Worm (Caenorhabditis elegans) whole organism, L4 larva: ENCODE measurements around the gene dkc-1.

Experiments
- F26F4.8 ChIP-seq: fragments of 200-800 bp; sonication (Bioruptor generic); conservative IDR thresholded peaks from 2 replicates; pipeline ENCODE4 v1.3.6; 2022; ENCODE audit warnings: missing genetic modification characterization, missing compliant biosample characterization
- F37D6.2 ChIP-seq: sonication (generic microtip); optimal IDR thresholded peaks from 2 replicates; lab custom pipeline; 2016; ENCODE audit warnings: mild to moderate bottlenecking, missing genetic modification characterization, missing compliant biosample characterization
- F44E2.7 ChIP-seq: fragments of 200-800 bp; sonication (Bioruptor generic); IDR thresholded peaks from 2 replicates; pipeline ENCODE4 v2.1.2; 2022; ENCODE audit warnings: missing genetic modification characterization, missing compliant biosample characterization
- F49E8.2 ChIP-seq: sonication (generic microtip); optimal IDR thresholded peaks from 2 replicates; lab custom pipeline; 2016; ENCODE audit warnings: missing compliant biosample characterization, mild to moderate bottlenecking, missing genetic modification characterization, borderline replicate concordance
- R02D3.7 ChIP-seq: fragments of 150-350 bp; sonication (generic microtip); optimal IDR thresholded peaks from 3 replicates; lab custom pipeline; 2014; ENCODE audit warnings: missing biosample characterization, missing genetic modification characterization
- Y48G9A.11 ChIP-seq: fragments of 200-800 bp; sonication (Bioruptor generic); IDR thresholded peaks from 2 replicates; pipeline ENCODE4 v1.3.6; 2022; ENCODE audit warnings: missing genetic modification reagents, missing genetic modification characterization, missing compliant biosample characterization
- Y75B8A.6 ChIP-seq: fragments of 200-800 bp; sonication (Bioruptor generic); IDR thresholded peaks from 2 replicates; pipeline ENCODE4 v1.3.6; 2022; ENCODE audit warnings: missing genetic modification reagents, missing genetic modification characterization, missing compliant biosample characterization
- ama-1 ChIP-seq: fragments of 150-350 bp; optimal IDR thresholded peaks from 2 replicates; lab custom pipeline; 2014; ENCODE audit warnings: inconsistent platforms, mixed read lengths
- arid-1 ChIP-seq: fragments of 200-800 bp; sonication (Bioruptor generic); conservative IDR thresholded peaks from 2 replicates; pipeline ENCODE4 v1.3.6; 2022; ENCODE audit warnings: missing genetic modification reagents, missing genetic modification characterization, missing compliant biosample characterization
- ceh-44 ChIP-seq: fragments of 200-800 bp; sonication (Bioruptor generic); IDR thresholded peaks from 2 replicates; pipeline ENCODE4 v1.3.6; 2022; ENCODE audit warnings: missing genetic modification reagents, missing genetic modification characterization, missing compliant biosample characterization
- ceh-82 ChIP-seq: sonication (generic microtip); optimal IDR thresholded peaks from 2 replicates; lab custom pipeline; 2017; ENCODE audit warnings: missing biosample characterization, missing genetic modification characterization
- ces-1 ChIP-seq: fragments of 150-350 bp; sonication (generic microtip); optimal IDR thresholded peaks from 4 replicates; lab custom pipeline; 2014; ENCODE audit warnings: missing biosample characterization, missing genetic modification reagents, missing genetic modification characterization
- ctbp-1 ChIP-seq: fragments of 200-800 bp; sonication (Bioruptor generic); IDR thresholded peaks from 2 replicates; pipeline ENCODE4 v1.3.6; 2022; ENCODE audit warnings: missing genetic modification reagents, missing genetic modification characterization, missing compliant biosample characterization
- daf-12 ChIP-seq: fragments of 150-350 bp; optimal IDR thresholded peaks from 2 replicates; lab custom pipeline; 2014; ENCODE audit warnings: missing biosample characterization, missing genetic modification reagents, missing genetic modification characterization
- duxl-1 ChIP-seq: sonication (generic microtip); optimal IDR thresholded peaks from 2 replicates; lab custom pipeline; 2016; ENCODE audit warnings: mild to moderate bottlenecking, missing genetic modification characterization, moderate library complexity, missing compliant biosample characterization; ENCODE audit not compliant: poor library complexity
- gei-8 ChIP-seq: fragments of 200-800 bp; sonication (Bioruptor generic); optimal IDR thresholded peaks from 2 replicates; lab custom pipeline; 2018; ENCODE audit warnings: mild to moderate bottlenecking, missing genetic modification characterization, missing compliant biosample characterization
- hif-1 ChIP-seq, 2 experiments: sonication (generic microtip); optimal IDR thresholded peaks; 2 replicates each; lab custom pipeline; 2016 to 2017; ENCODE audit warnings: missing compliant biosample characterization in 2 of 2, missing genetic modification characterization in 2 of 2, missing genetic modification reagents in 2 of 2, missing genotype in 2 of 2, mild to moderate bottlenecking in 1 of 2
- hlh-30 ChIP-seq: sonication (generic microtip); optimal IDR thresholded peaks from 2 replicates; lab custom pipeline; 2017; ENCODE audit warnings: antibody characterized with exemption, mild to moderate bottlenecking, missing genetic modification characterization, missing compliant biosample characterization; ENCODE audit not compliant: insufficient read depth
- lim-7 ChIP-seq: fragments of 200-800 bp; sonication (Bioruptor generic); IDR thresholded peaks from 2 replicates; pipeline ENCODE4 v1.3.6; 2022; ENCODE audit warnings: missing genetic modification characterization, missing compliant biosample characterization
- lin-1 ChIP-seq: fragments of 200-800 bp; sonication (Bioruptor generic); IDR thresholded peaks from 2 replicates; pipeline ENCODE4 v1.3.6; 2022; ENCODE audit warnings: missing genetic modification reagents, missing genetic modification characterization, missing compliant biosample characterization
- lin-29 ChIP-seq: fragments of 200-800 bp; sonication (Bioruptor generic); IDR thresholded peaks from 2 replicates; pipeline ENCODE4 v1.3.6; 2022; ENCODE audit warnings: missing genetic modification reagents, missing genetic modification characterization, missing compliant biosample characterization
- lin-38 ChIP-seq: fragments of 200-800 bp; sonication (Bioruptor generic); IDR thresholded peaks from 2 replicates; pipeline ENCODE4 v1.3.6; 2022; ENCODE audit warnings: missing genetic modification reagents, missing genetic modification characterization, missing compliant biosample characterization
- mdt-29 ChIP-seq: fragments of 200-800 bp; sonication (Bioruptor generic); IDR thresholded peaks from 2 replicates; pipeline ENCODE4 v1.3.6; 2022; ENCODE audit warnings: missing genetic modification reagents, missing genetic modification characterization, missing compliant biosample characterization
- nhr-102 ChIP-seq: sonication (generic microtip); optimal IDR thresholded peaks from 2 replicates; lab custom pipeline; 2016; ENCODE audit warnings: mild to moderate bottlenecking, missing genetic modification characterization, moderate library complexity, missing compliant biosample characterization
- nhr-11 ChIP-seq: fragments of 150-350 bp; optimal IDR thresholded peaks from 2 replicates; lab custom pipeline; 2014; ENCODE audit warnings: missing biosample characterization, missing genetic modification characterization
- nhr-25 ChIP-seq: sonication (generic microtip); optimal IDR thresholded peaks from 2 replicates; lab custom pipeline; 2017; ENCODE audit warnings: missing genetic modification characterization, mild to moderate bottlenecking, missing compliant biosample characterization, antibody characterized with exemption, moderate library complexity, borderline replicate concordance; ENCODE audit not compliant: insufficient read depth
- nhr-42 ChIP-seq: fragments of 200-800 bp; sonication (Bioruptor generic); IDR thresholded peaks from 2 replicates; pipeline ENCODE4 v1.3.6; 2022; ENCODE audit warnings: missing genetic modification characterization, missing compliant biosample characterization
- nhr-48 ChIP-seq: sonication (generic microtip); optimal IDR thresholded peaks from 2 replicates; lab custom pipeline; 2016; ENCODE audit warnings: mild to moderate bottlenecking, missing genetic modification characterization, missing compliant biosample characterization
- nhr-6 ChIP-seq: fragments of 150-350 bp; optimal IDR thresholded peaks from 2 replicates; lab custom pipeline; 2014; ENCODE audit warnings: missing biosample characterization, missing genetic modification characterization
- nhr-76 ChIP-seq: fragments of 150-350 bp; optimal IDR thresholded peaks from 2 replicates; lab custom pipeline; 2014; ENCODE audit warnings: missing biosample characterization, missing genetic modification characterization
- pha-4 ChIP-seq, 2 experiments: fragments of 150-350 bp in 1 of 2; fragments of 200-800 bp in 1 of 2; sonication (Bioruptor generic) in 1 of 2; IDR thresholded peaks in 1 of 2; optimal IDR thresholded peaks in 1 of 2; 2 replicates each; pipeline versions ENCODE4 v1.3.6 to Lab custom; 2014 to 2022; ENCODE audit warnings: missing genetic modification characterization in 2 of 2, missing genetic modification reagents in 2 of 2, missing biosample characterization in 1 of 2, missing compliant biosample characterization in 1 of 2
- pqm-1 ChIP-seq: sonication (generic microtip); optimal IDR thresholded peaks from 2 replicates; lab custom pipeline; 2017; ENCODE audit warnings: missing biosample characterization, missing genetic modification characterization
- saeg-2 ChIP-seq: fragments of 200-800 bp; sonication (Bioruptor generic); IDR thresholded peaks from 2 replicates; pipeline ENCODE4 v1.3.6; 2022; ENCODE audit warnings: missing genetic modification reagents, missing genetic modification characterization, missing compliant biosample characterization
- snpc-4 ChIP-seq: fragments of 150-350 bp; optimal IDR thresholded peaks from 2 replicates; lab custom pipeline; 2014; ENCODE audit warnings: missing biosample characterization, missing genetic modification characterization
- spr-3 ChIP-seq: fragments of 200-800 bp; sonication (Bioruptor generic); optimal IDR thresholded peaks from 2 replicates; lab custom pipeline; 2018; ENCODE audit warnings: mild to moderate bottlenecking, missing genetic modification characterization, missing compliant biosample characterization
- zfp-3 ChIP-seq: fragments of 200-800 bp; sonication (Bioruptor generic); conservative IDR thresholded peaks from 2 replicates; pipeline ENCODE4 v1.3.6; 2022; ENCODE audit warnings: missing genetic modification reagents, missing genetic modification characterization, missing compliant biosample characterization
- ztf-11 ChIP-seq: fragments of 150-350 bp; optimal IDR thresholded peaks from 2 replicates; lab custom pipeline; 2014; ENCODE audit warnings: missing biosample characterization, missing genetic modification characterization
- ztf-7 ChIP-seq: fragments of 150-350 bp; optimal IDR thresholded peaks from 2 replicates; lab custom pipeline; 2014; ENCODE audit warnings: missing biosample characterization, missing genetic modification characterization

The dkc-1 gene

ce11 chrIII:10739902-10740301 is 8.3 kb upstream of the dkc-1 start (continued):
- TF ChIP-seq ces-1 (GFP tag; lab: Kevin White, UChicago) (no peak), mdt-29 (GFP tag; lab: Robert Waterston, UW) (no peak), lin-1 (GFP tag; lab: Robert Waterston, UW) (no peak), R02D3.7 (no peak), F44E2.7 (no peak), ctbp-1 (GFP tag; lab: Robert Waterston, UW) (0 out of 2 replicates have a peak, but pooled peaks have one; percentile 12), pqm-1 (peak; percentile 13), lin-38 (GFP tag; lab: Robert Waterston, UW) (peak; percentile 74)

ce11 chrIII:10740518-10740917 is 7.7 kb upstream of the dkc-1 start, which contains the start of gene K01G5.8:
Gene K01G5.8 (minus strand): TSS chrIII:10740772.
- no peak for TF ChIP-seq mdt-29 (GFP tag; lab: Robert Waterston, UW)
- no peak for TF ChIP-seq ces-1 (GFP tag; lab: Kevin White, UChicago)
- TF ChIP-seq ztf-11: no peak
- no peak for TF ChIP-seq arid-1 (GFP tag; lab: Robert Waterston, UW)
- TF ChIP-seq spr-3 (GFP tag; lab: Kevin White, UChicago): no peak
- no peak for TF ChIP-seq duxl-1 (tag; lab: Kevin White, UChicago)
- TF ChIP-seq F26F4.8 (GFP tag; lab: Robert Waterston, UW): no peak
- TF ChIP-seq Y48G9A.11 (GFP tag; lab: Robert Waterston, UW): no peak
- no peak for TF ChIP-seq ztf-7
- no peak for TF ChIP-seq nhr-102 (tag; lab: Kevin White, UChicago)
- peak; percentile 41 for TF ChIP-seq ama-1 (lab: Kevin White, UChicago)
- TF ChIP-seq lin-38 (GFP tag; lab: Robert Waterston, UW): peak; percentile 63
- 0 out of 2 replicates have a peak, but pooled peaks have one; percentile 12 for TF ChIP-seq pha-4 (GFP tag; IDR thresholded peaks at IDR 0.05; lab: Robert Waterston, UW)
- TF ChIP-seq pha-4 (tag; optimal IDR thresholded peaks at IDR 0.05; lab: Kevin White, UChicago): no peak
- TF ChIP-seq lin-29 (GFP tag; lab: Robert Waterston, UW): no peak
- no peak for TF ChIP-seq gei-8
- 0 out of 2 replicates have a peak, but pooled peaks have one; percentile 48 for TF ChIP-seq nhr-42 (GFP tag; lab: Robert Waterston, UW)
- TF ChIP-seq ceh-44 (GFP tag; lab: Robert Waterston, UW): no peak
- TF ChIP-seq F44E2.7: no peak
- no peak for TF ChIP-seq nhr-6 (tag; lab: Kevin White, UChicago)
- TF ChIP-seq F37D6.2 (tag; lab: Kevin White, UChicago): no peak
- TF ChIP-seq lim-7 (GFP tag; lab: Robert Waterston, UW): 0 out of 2 replicates have a peak, but pooled peaks have one; percentile 5
- TF ChIP-seq zfp-3 (GFP tag; lab: Robert Waterston, UW): no peak
- TF ChIP-seq snpc-4 (tag; lab: Kevin White, UChicago): no peak
- 0 out of 2 replicates have a peak, but pooled peaks have one; percentile 39 for TF ChIP-seq Y75B8A.6
- TF ChIP-seq ceh-82 (tag; lab: Kevin White, UChicago): no peak
- TF ChIP-seq hlh-30 (tag; lab: Kevin White, UChicago): no peak
- no peak for TF ChIP-seq ctbp-1 (GFP tag; lab: Robert Waterston, UW)
- TF ChIP-seq nhr-76: no peak
- no peak for TF ChIP-seq daf-12 (tag; lab: Kevin White, UChicago)
- no peak for TF ChIP-seq nhr-11 (tag; lab: Kevin White, UChicago)
- TF ChIP-seq hif-1 (tag; optimal IDR thresholded peaks at IDR 0.05; lab: Kevin White, UChicago): no peak
- TF ChIP-seq saeg-2: no peak
- peak; percentile 8 for TF ChIP-seq F49E8.2 (tag; lab: Kevin White, UChicago)
- no peak for TF ChIP-seq nhr-25 (tag; lab: Kevin White, UChicago)
- no peak for TF ChIP-seq nhr-48 (tag; lab: Kevin White, UChicago)
